Worm (Caenorhabditis elegans): ENCODE measurements around the gene F46G10.4.
A peak's percentile ranks its signal among the peaks of the same experiment; 100 is the strongest.

The F46G10.4 gene

DNA sequence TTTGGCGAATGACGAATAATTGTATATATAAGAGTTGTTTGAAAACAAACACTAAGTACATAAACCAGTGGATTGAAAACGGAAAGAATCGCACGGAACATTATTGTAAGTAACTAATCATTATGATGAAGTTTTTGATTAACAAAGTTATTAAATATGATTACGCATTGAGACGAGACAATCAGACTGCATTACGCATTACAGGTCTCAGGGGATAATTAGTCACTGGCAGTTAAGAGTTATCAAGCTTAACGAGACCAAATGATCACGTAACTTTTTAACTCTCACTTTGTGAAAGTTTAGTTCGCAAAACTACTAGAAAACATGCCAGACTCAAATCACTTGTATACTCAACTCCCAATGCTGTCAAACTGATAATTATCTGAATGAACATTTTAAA lies 30.5 kb upstream of the F46G10.4 start, which contains the start of gene srd-42:
Gene srd-42, minus strand, starts transcription at position 101 of the 400 bp plus-strand sequence.
- no peak for TF ChIP-seq T22C8.4 (GFP tag; IDR thresholded peaks at IDR 0.05)
- no peak for TF ChIP-seq flt-1 (GFP tag; IDR thresholded peaks at IDR 0.05)
- TF ChIP-seq med-1 (GFP tag; optimal IDR thresholded peaks at IDR 0.05; ENCODE audit: insufficient read depth) = no peak
- TF ChIP-seq tab-1 (GFP tag; IDR thresholded peaks at IDR 0.05) = no peak
- TF ChIP-seq klf-2 (GFP tag; conservative IDR thresholded peaks at IDR 0.05) = no peak
- TF ChIP-seq ztf-29 (GFP tag; IDR thresholded peaks at IDR 0.05) = no peak

- no peak for TF ChIP-seq med-1 (GFP tag; optimal IDR thresholded peaks at IDR 0.05; ENCODE audit: insufficient read depth)
- no peak for TF ChIP-seq klf-2 (GFP tag; conservative IDR thresholded peaks at IDR 0.05)
- TF ChIP-seq ztf-29 (GFP tag; IDR thresholded peaks at IDR 0.05) = no peak
- TF ChIP-seq tab-1 (GFP tag; IDR thresholded peaks at IDR 0.05) = no peak
- TF ChIP-seq flt-1 (GFP tag; IDR thresholded peaks at IDR 0.05) = no peak
- no peak for TF ChIP-seq ref-1 (GFP tag; conservative IDR thresholded peaks at IDR 0.05)
- TF ChIP-seq T22C8.4 (GFP tag; IDR thresholded peaks at IDR 0.05) = no peak
- TF ChIP-seq ztf-23 (GFP tag; IDR thresholded peaks at IDR 0.05) = no peak
- TF ChIP-seq cog-1 (tag; optimal IDR thresholded peaks at IDR 0.05) = no peak
Observed at ce11 chrX:13305779-13306178, 28.1 kb upstream of the F46G10.4 start, which contains the start of gene srd-43. srd-43 (minus strand) TSS chrX:13305844.

- TF ChIP-seq cog-1 (tag; optimal IDR thresholded peaks at IDR 0.05) (peak; percentile 97), ref-1 (GFP tag; conservative IDR thresholded peaks at IDR 0.05) (peak; percentile 91), T22C8.4 (GFP tag; IDR thresholded peaks at IDR 0.05) (peak; percentile 95), ztf-29 (GFP tag; IDR thresholded peaks at IDR 0.05) (peak; percentile 96), flt-1 (GFP tag; IDR thresholded peaks at IDR 0.05) (peak; percentile 97), klf-2 (GFP tag; conservative IDR thresholded peaks at IDR 0.05) (peak; percentile 94), med-1 (GFP tag; optimal IDR thresholded peaks at IDR 0.05; ENCODE audit: insufficient read depth) (peak; percentile 65), ztf-23 (GFP tag; IDR thresholded peaks at IDR 0.05) (peak; percentile 97), tab-1 (GFP tag; IDR thresholded peaks at IDR 0.05) (peak; percentile 96)
Observed at ce11 chrX:13306869-13307446, 26.9 kb upstream of the F46G10.4 start.

DNA sequence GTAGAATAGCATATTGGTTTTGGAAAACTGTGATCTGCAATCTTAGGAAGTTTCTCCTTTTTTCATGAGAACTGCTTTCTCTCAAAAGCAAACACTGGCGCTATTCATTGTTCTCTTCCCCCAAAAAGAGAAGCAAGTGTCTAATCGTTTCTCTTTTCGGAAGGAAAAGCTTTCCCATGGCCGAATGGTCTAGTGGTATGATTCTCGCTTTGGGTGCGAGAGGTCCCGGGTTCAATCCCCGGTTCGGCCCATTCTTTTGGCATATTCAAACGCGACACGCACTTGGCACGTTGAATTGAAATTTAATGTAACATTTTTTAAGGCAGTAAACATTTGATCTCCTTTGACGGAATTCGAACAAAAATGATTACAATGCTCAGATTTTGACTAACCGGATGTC lies 26.0 kb upstream of the F46G10.4 start:
- TF ChIP-seq T22C8.4 (GFP tag; IDR thresholded peaks at IDR 0.05) = no peak
- no peak for TF ChIP-seq ztf-23 (GFP tag; IDR thresholded peaks at IDR 0.05)
- no peak for TF ChIP-seq med-1 (GFP tag; optimal IDR thresholded peaks at IDR 0.05; ENCODE audit: insufficient read depth)
- no peak for TF ChIP-seq cog-1 (tag; optimal IDR thresholded peaks at IDR 0.05)
- no peak for TF ChIP-seq ztf-29 (GFP tag; IDR thresholded peaks at IDR 0.05)

DNA sequence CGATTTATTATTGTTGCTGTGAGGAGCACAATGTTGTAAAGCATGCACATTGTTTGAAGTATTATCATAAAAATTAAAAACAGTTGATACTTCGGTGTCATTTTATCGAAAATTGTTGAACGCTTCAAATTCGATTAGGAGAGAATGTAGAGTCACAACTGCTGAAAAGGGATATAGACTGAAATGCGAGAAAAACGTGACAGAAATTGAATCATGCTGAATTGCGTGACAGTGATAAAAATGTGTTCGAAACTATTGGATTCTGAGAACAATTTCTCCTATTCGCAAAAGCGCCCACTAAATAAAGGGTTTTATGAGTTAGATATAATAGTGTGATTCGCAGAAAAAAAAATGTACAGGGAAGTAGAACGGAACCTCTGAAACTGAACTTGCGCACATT lies 25.1 kb upstream of the F46G10.4 start, which contains the start of gene srxa-8:
Gene srxa-8, minus strand, starts transcription at position 101 of the 400 bp plus-strand sequence.
- no peak for TF ChIP-seq tab-1 (GFP tag; IDR thresholded peaks at IDR 0.05)
- no peak for TF ChIP-seq med-1 (GFP tag; optimal IDR thresholded peaks at IDR 0.05; ENCODE audit: insufficient read depth)
- no peak for TF ChIP-seq ref-1 (GFP tag; conservative IDR thresholded peaks at IDR 0.05)
- no peak for TF ChIP-seq T22C8.4 (GFP tag; IDR thresholded peaks at IDR 0.05)
- TF ChIP-seq cog-1 (tag; optimal IDR thresholded peaks at IDR 0.05) = no peak
- TF ChIP-seq ztf-23 (GFP tag; IDR thresholded peaks at IDR 0.05) = no peak

- no peak for TF ChIP-seq ztf-29 (GFP tag; IDR thresholded peaks at IDR 0.05)
- TF ChIP-seq klf-2 (GFP tag; conservative IDR thresholded peaks at IDR 0.05) = no peak
- no peak for TF ChIP-seq cog-1 (tag; optimal IDR thresholded peaks at IDR 0.05)
- TF ChIP-seq ref-1 (GFP tag; conservative IDR thresholded peaks at IDR 0.05) = no peak
- no peak for TF ChIP-seq med-1 (GFP tag; optimal IDR thresholded peaks at IDR 0.05; ENCODE audit: insufficient read depth)
- no peak for TF ChIP-seq ztf-23 (GFP tag; IDR thresholded peaks at IDR 0.05)
- no peak for TF ChIP-seq T22C8.4 (GFP tag; IDR thresholded peaks at IDR 0.05)
- no peak for TF ChIP-seq tab-1 (GFP tag; IDR thresholded peaks at IDR 0.05)
- TF ChIP-seq flt-1 (GFP tag; IDR thresholded peaks at IDR 0.05) = no peak
Observed at ce11 chrX:13310763-13311162, 23.1 kb upstream of the F46G10.4 start.

DNA sequence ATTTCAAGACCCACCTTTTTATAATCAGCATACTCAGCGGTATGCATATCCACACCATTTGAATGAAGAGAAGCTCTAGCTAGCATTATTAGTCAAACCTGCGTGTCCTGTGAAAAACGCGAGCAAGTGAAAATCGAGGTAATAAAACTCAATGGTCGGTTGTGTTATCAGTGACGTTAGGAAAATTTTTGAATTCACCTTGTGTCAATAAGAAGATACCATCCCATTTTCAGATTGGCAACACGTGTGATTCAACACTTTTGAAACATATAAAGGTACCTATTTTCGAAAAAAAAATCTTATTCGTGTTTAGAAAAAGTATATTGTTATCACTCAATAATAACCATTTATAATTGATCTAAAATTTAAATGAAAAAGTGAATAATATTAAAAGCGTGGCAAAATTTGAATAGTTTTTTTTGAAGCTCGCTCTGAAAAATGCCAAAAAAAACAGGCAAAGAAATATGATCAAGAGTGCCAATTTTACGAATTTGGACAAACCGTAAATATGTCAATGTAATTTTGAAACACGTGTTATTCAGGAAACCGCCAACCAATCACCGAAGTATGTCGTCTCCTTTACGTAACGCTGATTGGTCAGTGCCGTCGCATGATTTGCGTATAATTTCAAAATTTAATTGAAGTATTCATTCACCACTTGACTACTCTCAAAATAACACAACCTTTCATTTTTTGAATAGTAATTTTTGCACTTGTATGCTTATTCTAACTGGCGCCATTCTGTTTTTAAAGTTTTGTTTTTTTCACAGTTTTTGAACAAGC lies 22.0 kb upstream of the F46G10.4 start, which contains the start of gene F46G10.1:
Gene F46G10.1, minus strand, starts transcription at position 115 of the 783 bp plus-strand sequence.
- TF ChIP-seq ztf-29 (GFP tag; IDR thresholded peaks at IDR 0.05) (no peak), T22C8.4 (GFP tag; IDR thresholded peaks at IDR 0.05) (no peak), ztf-23 (GFP tag; IDR thresholded peaks at IDR 0.05) (no peak), tab-1 (GFP tag; IDR thresholded peaks at IDR 0.05) (no peak), flt-1 (GFP tag; IDR thresholded peaks at IDR 0.05) (no peak), med-1 (GFP tag; optimal IDR thresholded peaks at IDR 0.05; ENCODE audit: insufficient read depth) (no peak), ref-1 (GFP tag; conservative IDR thresholded peaks at IDR 0.05) (no peak), cog-1 (tag; optimal IDR thresholded peaks at IDR 0.05) (no peak), klf-2 (GFP tag; conservative IDR thresholded peaks at IDR 0.05) (no peak)

- no peak for TF ChIP-seq ref-1 (GFP tag; conservative IDR thresholded peaks at IDR 0.05)
- TF ChIP-seq klf-2 (GFP tag; conservative IDR thresholded peaks at IDR 0.05) = no peak
- TF ChIP-seq ztf-23 (GFP tag; IDR thresholded peaks at IDR 0.05) = no peak
- no peak for TF ChIP-seq tab-1 (GFP tag; IDR thresholded peaks at IDR 0.05)
- no peak for TF ChIP-seq ztf-29 (GFP tag; IDR thresholded peaks at IDR 0.05)
- TF ChIP-seq flt-1 (GFP tag; IDR thresholded peaks at IDR 0.05) = no peak
- no peak for TF ChIP-seq T22C8.4 (GFP tag; IDR thresholded peaks at IDR 0.05)
- TF ChIP-seq med-1 (GFP tag; optimal IDR thresholded peaks at IDR 0.05; ENCODE audit: insufficient read depth) = no peak
- no peak for TF ChIP-seq cog-1 (tag; optimal IDR thresholded peaks at IDR 0.05)
Observed at ce11 chrX:13315093-13315492, 18.8 kb upstream of the F46G10.4 start.

DNA sequence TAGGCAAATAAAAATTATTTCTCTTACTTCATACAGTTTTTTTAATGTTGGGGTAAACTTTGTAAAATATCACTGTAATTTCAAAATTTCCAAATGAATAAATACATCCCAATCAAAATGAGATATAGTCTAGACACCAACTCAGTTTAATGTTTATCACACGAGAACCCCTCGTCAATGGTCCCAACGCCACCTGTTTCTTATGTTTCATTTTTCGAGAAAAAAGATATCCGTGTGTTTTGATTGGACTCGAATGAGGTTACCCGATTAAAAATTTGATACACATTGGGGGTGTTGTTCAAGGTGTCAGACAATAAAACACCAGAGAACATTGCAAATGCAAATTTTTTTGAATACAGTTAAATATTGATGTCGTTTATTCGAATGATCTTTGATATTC lies 16.3 kb upstream of the F46G10.4 start:
- TF ChIP-seq ztf-29 (GFP tag; IDR thresholded peaks at IDR 0.05) (no peak), ztf-23 (GFP tag; IDR thresholded peaks at IDR 0.05) (no peak)
